Worm (Caenorhabditis elegans) whole organism, L1 larva: Measurements from ENCODE around the gene unc-3.

ENCODE experiments used
- nhr-77 ChIP-seq: fragments of 150-350 bp; optimal IDR thresholded peaks from 2 replicates; lab custom pipeline; 2014; ENCODE audit warnings: missing biosample characterization, missing genetic modification characterization
- skn-1 ChIP-seq: fragments of 150-350 bp; optimal IDR thresholded peaks from 2 replicates; lab custom pipeline; 2014; ENCODE audit warnings: missing biosample characterization, missing genetic modification characterization
- snpc-4 ChIP-seq: fragments of 150-350 bp; optimal IDR thresholded peaks from 2 replicates; lab custom pipeline; 2014; ENCODE audit warnings: missing biosample characterization, missing genetic modification characterization
- zag-1 ChIP-seq: fragments of 150-350 bp; optimal IDR thresholded peaks from 2 replicates; lab custom pipeline; 2014; ENCODE audit warnings: missing biosample characterization, missing genetic modification characterization

DNA sequence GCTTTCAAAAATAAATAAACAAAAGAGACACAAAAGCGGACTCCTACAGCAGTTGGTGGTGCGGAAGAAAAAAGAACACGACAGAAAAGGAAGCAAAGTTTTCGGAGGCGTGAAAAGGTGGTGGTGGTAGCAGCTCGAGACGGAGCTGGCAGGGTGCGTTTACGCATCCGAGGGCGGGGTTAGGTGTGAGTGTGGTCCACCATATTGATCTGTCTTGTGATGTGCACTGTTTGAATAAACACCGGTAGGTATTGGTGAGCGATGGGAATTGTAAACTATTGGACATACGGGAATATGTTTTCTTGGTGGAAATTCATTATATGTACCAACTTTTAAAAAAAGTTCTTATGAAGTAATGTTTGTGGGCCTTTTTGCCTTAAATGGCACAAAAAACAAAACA, 12.3 kb upstream of the unc-3 start, which contains the start of gene C05G5.5:
- TF ChIP-seq nhr-77 (tag; lab: Kevin White, UChicago) (no peak), skn-1 (tag; lab: Kevin White, UChicago) (no peak), snpc-4 (tag; lab: Kevin White, UChicago) (no peak), zag-1 (tag; lab: Kevin White, UChicago) (no peak)
